Fruit fly (Drosophila melanogaster): ENCODE data around the gene Hsp27.

Gene Hsp27

DNA sequence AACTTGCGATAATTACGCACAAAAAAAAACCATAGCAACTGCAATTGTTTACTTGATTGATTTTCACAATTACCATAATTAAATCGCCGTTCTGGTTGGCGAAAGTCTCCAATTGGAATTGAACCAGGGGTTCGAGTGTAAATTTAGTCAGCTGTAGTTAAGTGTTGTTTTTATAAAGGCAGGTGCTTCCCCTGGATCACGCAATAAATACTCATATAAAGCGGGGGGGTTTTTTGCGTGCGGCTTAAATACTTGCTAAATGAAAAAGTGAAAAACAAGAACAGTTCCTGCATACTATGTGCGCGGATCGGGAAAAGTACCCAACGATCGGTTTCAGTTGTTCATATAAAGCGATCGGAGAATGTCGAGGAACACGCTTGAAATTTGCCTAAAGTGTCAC, 39.9 kb upstream of the Hsp27 start:
- TF ChIP-seq sens-2 (GFP tag; IDR thresholded peaks at IDR 0.05) = no peak
- TF ChIP-seq Bteb2 (GFP tag; optimal IDR thresholded peaks at IDR 0.05) = no peak
- TF ChIP-seq CG13894 (tag; optimal IDR thresholded peaks at IDR 0.05) = no peak
- TF ChIP-seq CG17328 (GFP tag; IDR thresholded peaks at IDR 0.05) = no peak
- no peak for TF ChIP-seq ase (GFP tag; IDR thresholded peaks at IDR 0.05)
- no peak for TF ChIP-seq hkb (optimal IDR thresholded peaks at IDR 0.05)
- TF ChIP-seq hkb (GFP tag; IDR thresholded peaks at IDR 0.05) = no peak
- TF ChIP-seq CG4617 (GFP tag; optimal IDR thresholded peaks at IDR 0.05; ENCODE audit: borderline replicate concordance) = no peak
- TF ChIP-seq caup (GFP tag; optimal IDR thresholded peaks at IDR 0.05; ENCODE audit: severe bottlenecking) = no peak
- no peak for TF ChIP-seq NC2β (GFP tag; optimal IDR thresholded peaks at IDR 0.05)
- TF ChIP-seq HmgD (GFP tag; optimal IDR thresholded peaks at IDR 0.05) = no peak
- TF ChIP-seq Poxn (GFP tag; IDR thresholded peaks at IDR 0.05) = no peak
- no peak for TF ChIP-seq tgo (GFP tag; IDR thresholded peaks at IDR 0.05)
- no peak for TF ChIP-seq prd (optimal IDR thresholded peaks at IDR 0.05)
- no peak for TF ChIP-seq prd (GFP tag; IDR thresholded peaks at IDR 0.05)
- TF ChIP-seq MESR4 (GFP tag; optimal IDR thresholded peaks at IDR 0.05) = no peak
- no peak for TF ChIP-seq row (GFP tag; IDR thresholded peaks at IDR 0.05)

DNA sequence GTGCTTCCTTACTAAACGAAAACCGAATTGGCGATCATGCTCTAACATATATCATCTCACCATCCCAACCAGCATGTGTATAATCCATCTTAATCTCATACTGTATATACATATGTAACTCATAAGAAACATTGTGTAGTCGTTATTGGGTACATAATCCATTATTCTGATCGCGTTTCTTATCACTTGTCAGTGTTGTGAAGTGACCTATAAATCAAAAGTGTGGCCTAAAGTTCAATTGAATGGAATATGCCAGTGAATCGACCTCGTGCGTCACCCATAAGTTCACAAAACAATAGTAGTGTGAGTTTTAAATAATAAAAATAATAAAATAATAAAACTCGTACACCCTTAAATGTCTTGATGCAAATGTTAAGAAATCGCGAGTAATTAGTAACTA, 38.7 kb upstream of the Hsp27 start:
- TF ChIP-seq PHDP (tag; optimal IDR thresholded peaks at IDR 0.05) (no peak), stwl (tag; optimal IDR thresholded peaks at IDR 0.05) (peak; percentile 55), CG12391 (tag; optimal IDR thresholded peaks at IDR 0.05) (no peak)

DNA sequence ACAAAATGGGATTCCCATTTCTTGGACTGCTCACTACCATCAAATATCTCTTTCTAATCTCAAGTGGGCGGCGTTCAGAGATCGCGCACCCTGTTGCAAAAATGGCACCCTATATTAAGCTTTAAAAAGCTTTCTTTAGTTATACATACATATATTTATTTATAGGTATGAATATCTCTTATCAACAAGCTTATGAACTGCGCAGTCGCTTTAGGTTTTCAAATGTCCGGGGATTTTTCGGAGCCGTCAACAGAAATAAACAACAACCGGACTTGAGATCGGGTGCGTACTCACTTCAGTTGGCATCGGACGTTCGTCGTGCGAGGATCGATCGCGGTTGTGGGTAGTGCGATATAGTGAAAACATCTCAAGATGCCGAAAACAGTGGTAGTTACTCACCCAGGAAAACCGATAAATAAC, 34.5 kb upstream of the Hsp27 start, which contains the start of gene PGRP-LF:
Gene PGRP-LF (plus strand): TSS at position 296 of the 420 bp plus-strand sequence.
- TF ChIP-seq sna (GFP tag; IDR thresholded peaks at IDR 0.05; ENCODE audit: partially characterized antibody) = no peak
- TF ChIP-seq hth (optimal IDR thresholded peaks at IDR 0.05) = no peak
- TF ChIP-seq Blimp-1 (GFP tag; optimal IDR thresholded peaks at IDR 0.05) = no peak
- TF ChIP-seq Hmx (GFP tag; optimal IDR thresholded peaks at IDR 0.05) = no peak
- TF ChIP-seq lilli (GFP tag; optimal IDR thresholded peaks at IDR 0.05) = peak; percentile 38
- no peak for TF ChIP-seq CG4404 (GFP tag; IDR thresholded peaks at IDR 0.05)
- no peak for TF ChIP-seq salm (tag; optimal IDR thresholded peaks at IDR 0.05)
- TF ChIP-seq wor (GFP tag; IDR thresholded peaks at IDR 0.05) = no peak
- peak; percentile 37; the same call in 1 of the 3 replicates for TF ChIP-seq zen2 (GFP tag; IDR thresholded peaks at IDR 0.05; ENCODE audit: partially characterized antibody)
- TF ChIP-seq eyg (GFP tag; optimal IDR thresholded peaks at IDR 0.05) = no peak
- TF ChIP-seq CG13287 (GFP tag; IDR thresholded peaks at IDR 0.05; ENCODE audit: partially characterized antibody) = peak; percentile 37; the same call in 1 of the 2 replicates
- TF ChIP-seq sisA (GFP tag; IDR thresholded peaks at IDR 0.05) = no peak
- TF ChIP-seq CG4730 (GFP tag; IDR thresholded peaks at IDR 0.05) = no peak
- TF ChIP-seq vnd (GFP tag; IDR thresholded peaks at IDR 0.05; ENCODE audit: partially characterized antibody) = no peak
- TF ChIP-seq Fer2 (tag; optimal IDR thresholded peaks at IDR 0.05) = no peak
- TF ChIP-seq wek (GFP tag; optimal IDR thresholded peaks at IDR 0.05) = no peak
- TF ChIP-seq cato (GFP tag; optimal IDR thresholded peaks at IDR 0.05; ENCODE audit: borderline replicate concordance) = no peak
- peak; percentile 89; the same call in 3 of the 4 replicates for TF ChIP-seq chinmo (GFP tag; IDR thresholded peaks at IDR 0.05; ENCODE audit: partially characterized antibody)
- TF ChIP-seq B-H1 (GFP tag; IDR thresholded peaks at IDR 0.05) = no peak
- TF ChIP-seq Dp (GFP tag; optimal IDR thresholded peaks at IDR 0.05) = no peak
- TF ChIP-seq dpn (GFP tag; optimal IDR thresholded peaks at IDR 0.05) = peak in 1 of 2 experiments; percentile 2
- TF ChIP-seq cwo (GFP tag; optimal IDR thresholded peaks at IDR 0.05) = no peak
- TF ChIP-seq MESR4 (GFP tag; optimal IDR thresholded peaks at IDR 0.05) = no peak
- no peak; the same call in 1 of the 2 replicates for TF ChIP-seq amos (GFP tag; IDR thresholded peaks at IDR 0.05; ENCODE audit: partially characterized antibody)
- no peak for TF ChIP-seq gt (GFP tag; IDR thresholded peaks at IDR 0.05)
- TF ChIP-seq Dip2 (GFP tag; IDR thresholded peaks at IDR 0.05) = no peak
- TF ChIP-seq prd (optimal IDR thresholded peaks at IDR 0.05) = no peak
- TF ChIP-seq prd (GFP tag; IDR thresholded peaks at IDR 0.05) = no peak; the same call in 2 of the 3 replicates
- no peak for TF ChIP-seq CG10959 (GFP tag; IDR thresholded peaks at IDR 0.05)
- TF ChIP-seq CG9437 (GFP tag; optimal IDR thresholded peaks at IDR 0.05) = no peak
- TF ChIP-seq bsh (GFP tag; optimal IDR thresholded peaks at IDR 0.05) = no peak
- TF ChIP-seq CG6791 (GFP tag; IDR thresholded peaks at IDR 0.05; ENCODE audit: partially characterized antibody) = no peak
